Fruit fly (Drosophila melanogaster) whole organism, embryonic: ENCODE measurements around the gene Dmtn.

ENCODE experiments used
- Ada2b ChIP-seq: fragments of 200-800 bp; sonication (Bioruptor generic); IDR thresholded peaks from 2 replicates; pipeline ENCODE4 v1.3.6; 2022; ENCODE audit warnings: missing biosample characterization, missing genetic modification characterization
- Adf1 ChIP-seq: fragments of 200-800 bp; sonication (Bioruptor generic); IDR thresholded peaks from 2 replicates; pipeline ENCODE4 v1.3.6; 2022; ENCODE audit warnings: missing biosample characterization, missing genetic modification characterization
- Asciz ChIP-seq: fragments of 200-800 bp; sonication (Bioruptor generic); optimal IDR thresholded peaks from 2 replicates; lab custom pipeline; 2017; ENCODE audit warnings: missing biosample characterization, mild to moderate bottlenecking, missing genetic modification characterization, missing genetic modification reagents
- CG10979 ChIP-seq: fragments of 200-800 bp; sonication (Bioruptor generic); optimal IDR thresholded peaks from 2 replicates; lab custom pipeline; 2018; ENCODE audit warnings: missing biosample characterization, mild to moderate bottlenecking, missing genetic modification characterization, moderate library complexity
- CG11456 ChIP-seq: fragments of 200-800 bp; sonication (Bioruptor generic); IDR thresholded peaks from 3 replicates; pipeline ENCODE4 v1.3.6; 2022; ENCODE audit warnings: missing biosample characterization, missing genetic modification characterization
- CG12659 ChIP-seq: fragments of 200-800 bp; sonication (Bioruptor generic); optimal IDR thresholded peaks from 3 replicates; lab custom pipeline; 2017; ENCODE audit warnings: mild to moderate bottlenecking, missing biosample characterization, missing genetic modification reagents, missing genetic modification characterization
- CG13894 ChIP-seq: fragments of 200-800 bp; sonication (Bioruptor generic); optimal IDR thresholded peaks from 3 replicates; lab custom pipeline; 2018; ENCODE audit warnings: missing biosample characterization, mild to moderate bottlenecking, missing genetic modification characterization, moderate library complexity
- CG15479 ChIP-seq: fragments of 200-800 bp; sonication (Bioruptor generic); optimal IDR thresholded peaks from 3 replicates; lab custom pipeline; 2019; ENCODE audit warnings: missing biosample characterization, mild to moderate bottlenecking, missing genetic modification characterization, moderate library complexity
- CG1603 ChIP-seq: fragments of 200-800 bp; sonication (Bioruptor generic); optimal IDR thresholded peaks from 2 replicates; lab custom pipeline; 2019; ENCODE audit warnings: missing biosample characterization, mild to moderate bottlenecking, missing genetic modification characterization, moderate library complexity
- CG16813 ChIP-seq: fragments of 200-800 bp; sonication (Bioruptor generic); IDR thresholded peaks from 3 replicates; pipeline ENCODE4 v1.3.6; 2022; ENCODE audit warnings: missing biosample characterization, missing genetic modification characterization; ENCODE audit not compliant: partially characterized antibody
- CG17829 ChIP-seq: fragments of 200-800 bp; optimal IDR thresholded peaks from 2 replicates; lab custom pipeline; 2019; ENCODE audit warnings: missing biosample characterization, mild to moderate bottlenecking, missing genetic modification characterization, moderate library complexity
- CG30403 ChIP-seq: fragments of 200-800 bp; sonication (Bioruptor generic); optimal IDR thresholded peaks from 3 replicates; lab custom pipeline; 2016; ENCODE audit warnings: missing biosample characterization, missing genetic modification characterization
- CG32767 ChIP-seq: fragments of 200-800 bp; sonication (Bioruptor generic); IDR thresholded peaks from 2 replicates; pipeline ENCODE4 v1.3.6; 2022; ENCODE audit warnings: missing biosample characterization, missing genetic modification characterization
- CG32772 ChIP-seq: fragments of 200-800 bp; sonication (Bioruptor generic); IDR thresholded peaks from 2 replicates; pipeline ENCODE4 v1.3.6; 2022; ENCODE audit warnings: missing biosample characterization, missing genetic modification characterization
- CG33557 ChIP-seq: fragments of 200-800 bp; sonication (Bioruptor generic); optimal IDR thresholded peaks from 2 replicates; lab custom pipeline; 2019; ENCODE audit warnings: missing biosample characterization, mild to moderate bottlenecking, missing genetic modification characterization, moderate library complexity
- CG3995 ChIP-seq: fragments of 200-800 bp; sonication (Bioruptor generic); optimal IDR thresholded peaks from 3 replicates; lab custom pipeline; 2016; ENCODE audit warnings: missing biosample characterization, missing genetic modification characterization
- CG7963 ChIP-seq: fragments of 200-800 bp; sonication (Bioruptor generic); IDR thresholded peaks from 3 replicates; pipeline ENCODE4 v1.3.6; 2022; ENCODE audit warnings: missing biosample characterization, missing genetic modification characterization; ENCODE audit not compliant: partially characterized antibody
- CG8944 ChIP-seq: fragments of 200-800 bp; sonication (Bioruptor generic); optimal IDR thresholded peaks from 3 replicates; lab custom pipeline; 2016; ENCODE audit warnings: missing biosample characterization, missing genetic modification characterization
- CHES-1-like ChIP-seq: fragments of 200-800 bp; sonication (Bioruptor generic); optimal IDR thresholded peaks from 2 replicates; lab custom pipeline; 2016; ENCODE audit warnings: missing biosample characterization, missing genetic modification characterization
- CoRest ChIP-seq: fragments of 200-800 bp; sonication (Bioruptor generic); optimal IDR thresholded peaks from 3 replicates; lab custom pipeline; 2018; ENCODE audit warnings: missing biosample characterization, mild to moderate bottlenecking, missing genetic modification characterization, moderate library complexity
- Deaf1 ChIP-seq: fragments of 200-800 bp; optimal IDR thresholded peaks from 3 replicates; lab custom pipeline; 2019; ENCODE audit warnings: missing biosample characterization, mild to moderate bottlenecking, missing genetic modification characterization, moderate library complexity
- Dfd ChIP-seq, 2 experiments: fragments of >200 bp; optimal IDR thresholded peaks; 2 replicates each; lab custom pipeline; 2017; ENCODE audit warnings: missing biosample characterization in 2 of 2, missing genetic modification characterization in 2 of 2
- E2f1 ChIP-seq: fragments of 200-800 bp; sonication (Bioruptor generic); IDR thresholded peaks from 2 replicates; pipeline ENCODE4 v1.3.6; 2022; ENCODE audit warnings: missing biosample characterization, missing genetic modification characterization
- Hr78 ChIP-seq, 2 experiments: fragments of 200-800 bp in 1 of 2; fragments of >200 bp in 1 of 2; sonication (Bioruptor generic) in 1 of 2; optimal IDR thresholded peaks; 2 replicates each; lab custom pipeline; 2017 to 2019; ENCODE audit warnings: missing biosample characterization in 2 of 2, missing genetic modification characterization in 2 of 2, mild to moderate bottlenecking in 1 of 2, moderate library complexity in 1 of 2
- MBD-R2 ChIP-seq: fragments of 200-800 bp; sonication (Bioruptor generic); IDR thresholded peaks from 2 replicates; pipeline ENCODE4 v1.3.6; 2022; ENCODE audit warnings: missing biosample characterization, missing genetic modification characterization
- MESR4 ChIP-seq: fragments of 200-800 bp; sonication (Bioruptor generic); optimal IDR thresholded peaks from 2 replicates; lab custom pipeline; 2018; ENCODE audit warnings: missing biosample characterization, mild to moderate bottlenecking, missing genetic modification characterization, moderate library complexity
- Med ChIP-seq: fragments of 200-800 bp; sonication (Bioruptor generic); peaks from one replicate; lab custom pipeline; 2016; ENCODE audit warnings: missing biosample characterization, missing genetic modification characterization, mild to moderate bottlenecking, inconsistent platforms, moderate library complexity
- Neu2 ChIP-seq: fragments of 200-800 bp; sonication (Bioruptor generic); optimal IDR thresholded peaks from 3 replicates; lab custom pipeline; 2016; ENCODE audit warnings: missing biosample characterization, missing genetic modification characterization, borderline replicate concordance
- Ptx1 ChIP-seq: fragments of 200-800 bp; sonication (Bioruptor generic); IDR thresholded peaks from 2 replicates; pipeline ENCODE4 v1.3.6; 2022; ENCODE audit warnings: missing biosample characterization, missing genetic modification characterization
- Tbp ChIP-seq: fragments of >200 bp; optimal IDR thresholded peaks from 2 replicates; lab custom pipeline; 2018; ENCODE audit warnings: missing biosample characterization, missing genetic modification characterization
- YL-1 ChIP-seq: fragments of 200-800 bp; sonication (Bioruptor generic); optimal IDR thresholded peaks from 3 replicates; lab custom pipeline; 2017; ENCODE audit warnings: missing biosample characterization, mild to moderate bottlenecking, missing genetic modification characterization
- ase ChIP-seq: fragments of 200-800 bp; sonication (Bioruptor generic); IDR thresholded peaks from 3 replicates; pipeline ENCODE4 v1.3.6; 2022; ENCODE audit warnings: missing biosample characterization, missing genetic modification characterization
- az2 ChIP-seq: fragments of 200-800 bp; sonication (Bioruptor generic); optimal IDR thresholded peaks from 3 replicates; lab custom pipeline; 2016; ENCODE audit warnings: missing biosample characterization, missing genetic modification characterization
- croc ChIP-seq: fragments of 200-800 bp; sonication (Bioruptor generic); conservative IDR thresholded peaks from 3 replicates; pipeline ENCODE4 v1.3.6; 2022; ENCODE audit warnings: missing biosample characterization, missing genetic modification characterization
- inv ChIP-seq: fragments of 200-800 bp; sonication (Bioruptor generic); IDR thresholded peaks from 2 replicates; pipeline ENCODE4 v1.3.6; 2022; ENCODE audit warnings: missing biosample characterization, missing genetic modification characterization; ENCODE audit not compliant: partially characterized antibody
- knrl ChIP-seq: fragments of 200-800 bp; sonication (Bioruptor generic); IDR thresholded peaks from 3 replicates; pipeline ENCODE4 v1.3.6; 2022; ENCODE audit warnings: missing biosample characterization, missing genetic modification characterization; ENCODE audit not compliant: partially characterized antibody
- lbe ChIP-seq: fragments of 200-800 bp; sonication (Bioruptor generic); optimal IDR thresholded peaks from 2 replicates; lab custom pipeline; 2016; ENCODE audit warnings: missing biosample characterization, mild to moderate bottlenecking, missing genetic modification characterization
- mam ChIP-seq: fragments of 200-800 bp; sonication (Bioruptor generic); optimal IDR thresholded peaks from 3 replicates; lab custom pipeline; 2016; ENCODE audit warnings: missing biosample characterization, missing genetic modification characterization
- mirr ChIP-seq: fragments of 200-800 bp; sonication (Bioruptor generic); optimal IDR thresholded peaks from 3 replicates; lab custom pipeline; 2018; ENCODE audit warnings: missing biosample characterization, mild to moderate bottlenecking, missing genetic modification characterization
- mld ChIP-seq: fragments of 200-800 bp; sonication (Bioruptor generic); IDR thresholded peaks from 3 replicates; pipeline ENCODE4 v1.3.6; 2022; ENCODE audit warnings: missing biosample characterization, missing genetic modification characterization; ENCODE audit not compliant: partially characterized antibody
- nerfin-1 ChIP-seq: fragments of 200-800 bp; sonication (Bioruptor generic); optimal IDR thresholded peaks from 3 replicates; lab custom pipeline; 2019; ENCODE audit warnings: missing biosample characterization, mild to moderate bottlenecking, missing genetic modification characterization, moderate library complexity
- odd ChIP-seq: fragments of 200-800 bp; sonication (Bioruptor generic); optimal IDR thresholded peaks from 2 replicates; lab custom pipeline; 2017; ENCODE audit warnings: missing biosample characterization, mild to moderate bottlenecking, missing genetic modification characterization
- pfk ChIP-seq: fragments of 200-800 bp; sonication (Bioruptor generic); optimal IDR thresholded peaks from 2 replicates; lab custom pipeline; 2018; ENCODE audit warnings: missing biosample characterization, mild to moderate bottlenecking, missing genetic modification characterization, moderate library complexity
- toy ChIP-seq: fragments of 200-800 bp; sonication (Bioruptor generic); IDR thresholded peaks from 2 replicates; pipeline ENCODE4 v1.3.6; 2022; ENCODE audit warnings: missing biosample characterization, missing genetic modification characterization

The Dmtn gene

DNA sequence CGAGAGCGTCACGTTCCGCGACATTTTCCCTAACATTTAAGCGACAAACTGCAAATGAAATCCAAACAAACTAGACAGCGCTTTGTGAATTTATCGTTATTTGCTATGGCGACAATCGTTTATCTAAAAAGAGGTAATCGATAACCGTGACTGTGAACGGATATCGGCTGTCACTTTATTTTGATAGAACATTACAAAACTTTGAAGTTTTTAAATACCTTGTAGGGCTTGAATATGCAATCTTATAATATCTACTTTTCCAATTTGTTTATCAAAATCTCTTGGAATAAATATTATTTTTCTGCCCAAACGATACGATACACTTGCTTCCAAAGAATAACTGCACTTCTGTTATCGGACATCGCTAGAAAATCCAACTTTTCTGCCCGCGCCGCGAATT is 25.6 kb downstream of the Dmtn start, which contains the start of the genes CG1024 and TfIIFalpha (continued):
- peak; percentile 84 for TF ChIP-seq inv (GFP tag; lab: Robert Waterston, UW)
- peak; percentile 49 for TF ChIP-seq Med (GFP tag; lab: Kevin White, UChicago)
- no peak for TF ChIP-seq Ada2b (GFP tag; lab: Robert Waterston, UW)
- TF ChIP-seq Asciz (GFP tag; lab: Kevin White, UChicago), result no peak
- TF ChIP-seq CoRest (tag; lab: Kevin White, UChicago), result peak; percentile 24
- TF ChIP-seq CG13894 (tag; lab: Kevin White, UChicago), result no peak
- peak; percentile 23 for TF ChIP-seq CG1603 (tag; lab: Kevin White, UChicago)
- TF ChIP-seq CG17829 (tag; lab: Kevin White, UChicago), result peak; percentile 41
- TF ChIP-seq Dfd (GFP tag; optimal IDR thresholded peaks at IDR 0.05; lab: Kevin White, UChicago), result no peak
- peak; percentile 8 for TF ChIP-seq mam (GFP tag; lab: Kevin White, UChicago)
- TF ChIP-seq MBD-R2 (GFP tag; lab: Robert Waterston, UW), result peak; percentile 73
- TF ChIP-seq pfk (GFP tag; lab: Kevin White, UChicago), result no peak
- peak; percentile 81 for TF ChIP-seq knrl (GFP tag; lab: Robert Waterston, UW)
- TF ChIP-seq CG32772 (GFP tag; lab: Robert Waterston, UW), result no peak
- peak; percentile 4 for TF ChIP-seq CG10979 (tag; lab: Kevin White, UChicago)
- TF ChIP-seq toy (GFP tag; lab: Robert Waterston, UW), result no peak
- no peak for TF ChIP-seq CG32767 (GFP tag; lab: Robert Waterston, UW)
- peak; percentile 8 for TF ChIP-seq MESR4 (GFP tag; lab: Kevin White, UChicago)
- TF ChIP-seq E2f1 (GFP tag; lab: Robert Waterston, UW), result no peak
- peak; percentile 26 for TF ChIP-seq CG30403 (GFP tag; lab: Kevin White, UChicago)
- peak; percentile 21 for TF ChIP-seq CHES-1-like (GFP tag; lab: Kevin White, UChicago)
- peak; percentile 1 for TF ChIP-seq CG33557 (GFP tag; lab: Kevin White, UChicago)
- TF ChIP-seq mirr (GFP tag; lab: Kevin White, UChicago), result no peak
- TF ChIP-seq Hr78 (GFP tag; optimal IDR thresholded peaks at IDR 0.05; lab: Kevin White, UChicago), result no peak
- peak; percentile 86 for TF ChIP-seq CG16813 (GFP tag; lab: Robert Waterston, UW)
- TF ChIP-seq Ptx1, result no peak
- TF ChIP-seq mld, result peak; percentile 87
- no peak for TF ChIP-seq CG8944 (GFP tag; lab: Kevin White, UChicago)
- peak; percentile 44 for TF ChIP-seq YL-1 (GFP tag; lab: Kevin White, UChicago)
- no peak for TF ChIP-seq az2 (GFP tag; lab: Kevin White, UChicago)
- TF ChIP-seq lbe, result peak; percentile 19
- TF ChIP-seq nerfin-1 (tag; lab: Kevin White, UChicago), result peak; percentile 9
- peak; percentile 98 for TF ChIP-seq CG3995
- no peak for TF ChIP-seq Neu2 (GFP tag; lab: Kevin White, UChicago)
- TF ChIP-seq odd, result no peak
- 0 out of 2 replicates have a peak, but pooled peaks have one; percentile 8 for TF ChIP-seq Adf1 (GFP tag; lab: Robert Waterston, UW)
- no peak for TF ChIP-seq croc
- TF ChIP-seq CG11456 (GFP tag; lab: Robert Waterston, UW), result no peak
- TF ChIP-seq ase (GFP tag; lab: Robert Waterston, UW), result no peak
- no peak for TF ChIP-seq Deaf1 (tag; lab: Kevin White, UChicago)
- TF ChIP-seq CG12659, result peak; percentile 61
- TF ChIP-seq CG15479 (GFP tag; lab: Kevin White, UChicago), result no peak
- no peak for TF ChIP-seq Tbp (GFP tag; lab: Kevin White, UChicago)
- peak; percentile 87 for TF ChIP-seq CG7963 (GFP tag; lab: Robert Waterston, UW)
